Fruit fly (Drosophila melanogaster) whole organism, embryonic: ENCODE measurements around the gene CG12522.

Source experiments
- Antp ChIP-seq: fragments of 200-800 bp; sonication (Bioruptor generic); optimal IDR thresholded peaks from 3 replicates; lab custom pipeline; 2016; ENCODE audit warnings: missing biosample characterization, missing genetic modification characterization
- Bteb2 ChIP-seq: fragments of 200-800 bp; sonication (Bioruptor generic); optimal IDR thresholded peaks from 2 replicates; lab custom pipeline; 2016; ENCODE audit warnings: missing biosample characterization, missing genetic modification characterization
- CG10979 ChIP-seq: fragments of 200-800 bp; sonication (Bioruptor generic); optimal IDR thresholded peaks from 2 replicates; lab custom pipeline; 2018; ENCODE audit warnings: missing biosample characterization, mild to moderate bottlenecking, missing genetic modification characterization, moderate library complexity
- CG12219 ChIP-seq: fragments of 200-800 bp; sonication (Bioruptor generic); optimal IDR thresholded peaks from 3 replicates; lab custom pipeline; 2018; ENCODE audit warnings: missing biosample characterization, mild to moderate bottlenecking, missing genetic modification characterization
- CG14050 ChIP-seq: fragments of 200-800 bp; sonication (Bioruptor generic); IDR thresholded peaks from 3 replicates; pipeline ENCODE4 v1.3.6; 2022; ENCODE audit warnings: missing biosample characterization, missing genetic modification characterization
- CG15514 ChIP-seq: fragments of 200-800 bp; sonication (Bioruptor generic); optimal IDR thresholded peaks from 3 replicates; lab custom pipeline; 2017; ENCODE audit warnings: missing biosample characterization, missing genetic modification characterization, mild to moderate bottlenecking, moderate library complexity, missing genetic modification reagents
- CG1603 ChIP-seq: fragments of 200-800 bp; sonication (Bioruptor generic); optimal IDR thresholded peaks from 2 replicates; lab custom pipeline; 2019; ENCODE audit warnings: missing biosample characterization, mild to moderate bottlenecking, missing genetic modification characterization, moderate library complexity
- CG18262 ChIP-seq: fragments of 200-800 bp; optimal IDR thresholded peaks from 3 replicates; lab custom pipeline; 2019; ENCODE audit warnings: missing biosample characterization, mild to moderate bottlenecking, missing genetic modification characterization, moderate library complexity
- CG1832 ChIP-seq: fragments of 200-800 bp; sonication (Bioruptor generic); optimal IDR thresholded peaks from 2 replicates; lab custom pipeline; 2017; ENCODE audit warnings: missing biosample characterization, mild to moderate bottlenecking, missing genetic modification characterization, inconsistent platforms
- CG2678 ChIP-seq: fragments of 200-800 bp; sonication (Bioruptor generic); optimal IDR thresholded peaks from 3 replicates; lab custom pipeline; 2019; ENCODE audit warnings: missing biosample characterization, mild to moderate bottlenecking, missing genetic modification characterization, moderate library complexity
- CG30431 ChIP-seq: fragments of 200-800 bp; sonication (Bioruptor generic); optimal IDR thresholded peaks from 2 replicates; lab custom pipeline; 2017; ENCODE audit warnings: missing biosample characterization, missing genetic modification characterization
- CG3281 ChIP-seq: fragments of 200-800 bp; sonication (Bioruptor generic); optimal IDR thresholded peaks from 3 replicates; lab custom pipeline; 2017; ENCODE audit warnings: missing biosample characterization, mild to moderate bottlenecking, missing genetic modification characterization
- CG3838 ChIP-seq: fragments of 200-800 bp; sonication (Bioruptor generic); optimal IDR thresholded peaks from 3 replicates; lab custom pipeline; 2016; ENCODE audit warnings: missing biosample characterization, missing genetic modification characterization
- CG4328 ChIP-seq: fragments of 200-800 bp; sonication (Bioruptor generic); optimal IDR thresholded peaks from 3 replicates; lab custom pipeline; 2017; ENCODE audit warnings: missing biosample characterization, missing genetic modification reagents, missing genetic modification characterization
- CG4707 ChIP-seq: fragments of 200-800 bp; sonication (Bioruptor generic); optimal IDR thresholded peaks from 2 replicates; lab custom pipeline; 2018; ENCODE audit warnings: missing biosample characterization, mild to moderate bottlenecking, missing genetic modification characterization, moderate library complexity
- CG6683 ChIP-seq: fragments of 200-800 bp; sonication (Bioruptor generic); optimal IDR thresholded peaks from 2 replicates; lab custom pipeline; 2017; ENCODE audit warnings: missing biosample characterization, mild to moderate bottlenecking, missing genetic modification characterization, missing genetic modification reagents
- CG6765 ChIP-seq: fragments of 200-800 bp; sonication (Bioruptor generic); optimal IDR thresholded peaks from 3 replicates; lab custom pipeline; 2017; ENCODE audit warnings: missing biosample characterization, mild to moderate bottlenecking, missing genetic modification characterization
- CG7271 ChIP-seq: fragments of 200-800 bp; sonication (Bioruptor generic); optimal IDR thresholded peaks from 2 replicates; lab custom pipeline; 2018; ENCODE audit warnings: missing biosample characterization, mild to moderate bottlenecking, missing genetic modification characterization, moderate library complexity
- CG7963 ChIP-seq: fragments of 200-800 bp; sonication (Bioruptor generic); IDR thresholded peaks from 3 replicates; pipeline ENCODE4 v1.3.6; 2022; ENCODE audit warnings: missing biosample characterization, missing genetic modification characterization; ENCODE audit not compliant: partially characterized antibody
- CG9437 ChIP-seq: fragments of 200-800 bp; sonication (Bioruptor generic); optimal IDR thresholded peaks from 2 replicates; lab custom pipeline; 2018; ENCODE audit warnings: missing biosample characterization, mild to moderate bottlenecking, missing genetic modification characterization
- CrebB ChIP-seq: fragments of 200-800 bp; sonication (Bioruptor generic); optimal IDR thresholded peaks from 3 replicates; lab custom pipeline; 2018; ENCODE audit warnings: missing biosample characterization, mild to moderate bottlenecking, missing genetic modification characterization
- Dbx ChIP-seq: fragments of 200-800 bp; sonication (Bioruptor generic); IDR thresholded peaks from 3 replicates; pipeline ENCODE4 v1.3.6; 2022; ENCODE audit warnings: missing biosample characterization, missing genetic modification characterization
- Dip3 ChIP-seq: fragments of 200-800 bp; sonication (Bioruptor generic); optimal IDR thresholded peaks from 3 replicates; lab custom pipeline; 2016; ENCODE audit warnings: missing biosample characterization, missing genetic modification characterization
- Doc2 ChIP-seq: fragments of 200-800 bp; sonication (Bioruptor generic); IDR thresholded peaks from 2 replicates; pipeline ENCODE4 v1.3.6; 2022; ENCODE audit warnings: missing biosample characterization, missing genetic modification characterization
- Fer1 ChIP-seq: fragments of 200-800 bp; sonication (Bioruptor generic); optimal IDR thresholded peaks from 2 replicates; lab custom pipeline; 2017; ENCODE audit warnings: missing biosample characterization, mild to moderate bottlenecking, missing genetic modification characterization
- HLH54F ChIP-seq: fragments of 200-800 bp; sonication (Bioruptor generic); optimal IDR thresholded peaks from 3 replicates; lab custom pipeline; 2016; ENCODE audit warnings: missing biosample characterization, missing genetic modification characterization
- Hr3 ChIP-seq: fragments of 200-800 bp; sonication (Bioruptor generic); optimal IDR thresholded peaks from 3 replicates; lab custom pipeline; 2016; ENCODE audit warnings: missing biosample characterization, missing genetic modification characterization
- Hsf ChIP-seq: fragments of 200-800 bp; sonication (Bioruptor generic); optimal IDR thresholded peaks from 3 replicates; lab custom pipeline; 2016; ENCODE audit warnings: missing biosample characterization, missing genetic modification characterization
- Mes4 ChIP-seq: fragments of 200-800 bp; sonication (Bioruptor generic); optimal IDR thresholded peaks from 2 replicates; lab custom pipeline; 2016; ENCODE audit warnings: missing biosample characterization, missing genetic modification characterization
- Ptx1 ChIP-seq: fragments of 200-800 bp; sonication (Bioruptor generic); IDR thresholded peaks from 2 replicates; pipeline ENCODE4 v1.3.6; 2022; ENCODE audit warnings: missing biosample characterization, missing genetic modification characterization
- Scr ChIP-seq: fragments of 200-800 bp; sonication (Bioruptor generic); IDR thresholded peaks from 2 replicates; pipeline ENCODE4 v1.3.6; 2022; ENCODE audit warnings: missing biosample characterization, missing genetic modification characterization; ENCODE audit not compliant: partially characterized antibody
- Spps ChIP-seq: fragments of 200-800 bp; sonication (Bioruptor generic); optimal IDR thresholded peaks from 2 replicates; lab custom pipeline; 2018; ENCODE audit warnings: missing biosample characterization, mild to moderate bottlenecking, missing genetic modification characterization
- Sry-δ ChIP-seq: fragments of 200-800 bp; sonication (Bioruptor generic); optimal IDR thresholded peaks from 2 replicates; lab custom pipeline; 2016; ENCODE audit warnings: missing biosample characterization, missing genetic modification characterization
- YL-1 ChIP-seq: fragments of 200-800 bp; sonication (Bioruptor generic); optimal IDR thresholded peaks from 3 replicates; lab custom pipeline; 2017; ENCODE audit warnings: missing biosample characterization, mild to moderate bottlenecking, missing genetic modification characterization
- bcd ChIP-seq: fragments of 200-800 bp; sonication (Bioruptor generic); optimal IDR thresholded peaks from 2 replicates; lab custom pipeline; 2017; ENCODE audit warnings: missing biosample characterization, mild to moderate bottlenecking, missing genetic modification characterization
- cwo ChIP-seq: fragments of 200-800 bp; sonication (Bioruptor generic); optimal IDR thresholded peaks from 3 replicates; lab custom pipeline; 2017; ENCODE audit warnings: missing biosample characterization, missing genetic modification characterization, mild to moderate bottlenecking, moderate library complexity, missing genetic modification reagents
- hbn ChIP-seq: fragments of 200-800 bp; sonication (Bioruptor generic); IDR thresholded peaks from 2 replicates; pipeline ENCODE4 v1.3.6; 2022; ENCODE audit warnings: missing biosample characterization, missing genetic modification characterization; ENCODE audit not compliant: partially characterized antibody
- jing ChIP-seq: fragments of 200-800 bp; sonication (Bioruptor generic); optimal IDR thresholded peaks from 2 replicates; lab custom pipeline; 2018; ENCODE audit warnings: missing biosample characterization, mild to moderate bottlenecking, missing genetic modification characterization
- kah ChIP-seq: fragments of 200-800 bp; sonication (Bioruptor generic); optimal IDR thresholded peaks from 2 replicates; lab custom pipeline; 2018; ENCODE audit warnings: missing biosample characterization, mild to moderate bottlenecking, missing genetic modification characterization
- lola ChIP-seq, 3 experiments: fragments of >200 bp in 2 of 3; fragments of 200-800 bp in 1 of 3; sonication (Bioruptor generic) in 1 of 3; optimal IDR thresholded peaks; 2 replicates each; lab custom pipeline; 2017 to 2019; ENCODE audit warnings: missing biosample characterization in 3 of 3, missing genetic modification characterization in 3 of 3, mild to moderate bottlenecking in 1 of 3, moderate library complexity in 1 of 3
- maf-S ChIP-seq: fragments of 200-800 bp; sonication (Bioruptor generic); optimal IDR thresholded peaks from 2 replicates; lab custom pipeline; 2016; ENCODE audit warnings: missing biosample characterization, missing genetic modification characterization
- mld ChIP-seq: fragments of 200-800 bp; sonication (Bioruptor generic); IDR thresholded peaks from 3 replicates; pipeline ENCODE4 v1.3.6; 2022; ENCODE audit warnings: missing biosample characterization, missing genetic modification characterization; ENCODE audit not compliant: partially characterized antibody
- odd ChIP-seq: fragments of 200-800 bp; sonication (Bioruptor generic); optimal IDR thresholded peaks from 2 replicates; lab custom pipeline; 2017; ENCODE audit warnings: missing biosample characterization, mild to moderate bottlenecking, missing genetic modification characterization
- sna ChIP-seq: fragments of 200-800 bp; sonication (Bioruptor generic); IDR thresholded peaks from 2 replicates; pipeline ENCODE4 v1.3.6; 2022; ENCODE audit warnings: missing biosample characterization, missing genetic modification characterization; ENCODE audit not compliant: partially characterized antibody
- so ChIP-seq: fragments of 200-800 bp; sonication (Bioruptor generic); IDR thresholded peaks from 3 replicates; pipeline ENCODE4 v1.3.6; 2022; ENCODE audit warnings: missing biosample characterization, missing genetic modification characterization
- tna ChIP-seq: fragments of 200-800 bp; sonication (Bioruptor generic); IDR thresholded peaks from 2 replicates; pipeline ENCODE4 v1.3.6; 2022; ENCODE audit warnings: missing biosample characterization, missing genetic modification characterization; ENCODE audit not compliant: partially characterized antibody
- unc-4 ChIP-seq: fragments of 200-800 bp; sonication (Bioruptor generic); IDR thresholded peaks from 2 replicates; pipeline ENCODE4 v1.3.6; 2022; ENCODE audit warnings: missing biosample characterization, missing genetic modification characterization; ENCODE audit not compliant: partially characterized antibody

CG12522 gene

DNA sequence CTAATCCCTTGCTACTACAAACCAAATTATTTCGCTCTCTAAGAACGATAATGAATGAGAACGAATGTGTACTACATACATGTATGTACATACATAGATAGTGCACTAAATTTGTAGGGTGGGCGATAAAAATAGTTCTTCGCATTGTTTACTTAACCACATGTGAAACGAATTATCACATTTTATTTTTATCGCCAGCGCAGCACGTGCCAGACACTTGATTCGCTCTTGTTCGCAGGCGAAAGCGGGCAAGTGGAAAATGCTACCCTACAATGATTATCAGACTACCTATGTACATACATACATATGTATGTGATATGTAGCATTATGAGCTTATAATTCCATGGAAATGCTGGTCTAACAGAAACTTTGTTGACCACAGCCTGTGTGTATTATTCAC is 22.2 kb upstream of the CG12522 start (continued):
- TF ChIP-seq CG3838 (GFP tag; lab: Kevin White, UChicago) (no peak), CG9437 (GFP tag; lab: Kevin White, UChicago) (no peak), Dip3 (GFP tag; lab: Kevin White, UChicago) (no peak), CG1603 (peak; percentile 10), CG15514 (GFP tag; lab: Kevin White, UChicago) (peak; percentile 27), kah (GFP tag; lab: Kevin White, UChicago) (peak; percentile 84), cwo (GFP tag; lab: Kevin White, UChicago) (peak; percentile 98), Fer1 (GFP tag; lab: Kevin White, UChicago) (peak; percentile 43), Scr (no peak), CG6765 (no peak), Dbx (no peak), Spps (no peak), so (GFP tag; lab: Robert Waterston, UW) (0 out of 3 replicates have a peak, but pooled peaks have one; percentile 31), CG7963 (no peak), CrebB (tag; lab: Kevin White, UChicago) (no peak)

DNA sequence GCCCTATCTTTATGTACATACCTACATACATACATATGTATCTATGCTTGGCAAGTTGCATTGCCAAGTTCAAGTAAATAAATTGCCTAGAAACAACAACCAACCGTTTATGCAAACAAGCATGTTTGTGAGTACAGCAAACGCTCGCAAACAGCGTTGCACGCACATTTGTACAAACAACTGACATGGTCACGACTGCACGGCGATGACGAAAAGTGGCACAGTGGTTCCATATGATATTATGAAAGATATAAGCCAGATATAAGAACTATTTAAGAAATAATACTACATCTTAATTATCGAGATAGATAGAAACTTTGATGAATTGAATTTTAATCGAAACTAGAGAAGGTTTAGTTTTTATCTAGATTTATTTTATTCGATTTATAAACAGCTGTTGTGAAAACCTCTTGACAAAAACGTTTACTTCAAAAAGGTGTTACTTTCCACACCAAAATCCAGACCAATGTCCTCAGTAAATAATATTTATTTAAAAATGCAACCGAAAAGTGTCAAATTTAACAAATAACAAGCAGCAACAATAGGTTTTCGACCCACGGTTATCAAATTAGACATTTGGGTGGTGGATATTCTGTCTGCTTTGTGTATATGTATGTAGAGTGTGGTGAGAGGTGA is 18.1 kb upstream of the CG12522 start:
- TF ChIP-seq Sry-δ (peak; percentile 35), CG7271 (tag; lab: Kevin White, UChicago) (peak; percentile 67), Hsf (GFP tag; lab: Kevin White, UChicago) (peak; percentile 93), CG6683 (GFP tag; lab: Kevin White, UChicago) (peak; percentile 82), unc-4 (GFP tag; lab: Robert Waterston, UW) (no peak), Doc2 (GFP tag; lab: Robert Waterston, UW) (peak; percentile 49; the same call in 1 of the 2 replicates), CG30431 (GFP tag; lab: Kevin White, UChicago) (peak; percentile 87), CG4707 (peak; percentile 57), Mes4 (GFP tag; lab: Kevin White, UChicago) (peak; percentile 85), CG18262 (tag; lab: Kevin White, UChicago) (peak; percentile 98), mld (GFP tag; lab: Robert Waterston, UW) (no peak), YL-1 (GFP tag; lab: Kevin White, UChicago) (peak; percentile 81), jing (GFP tag; lab: Kevin White, UChicago) (peak; percentile 79), CG3281 (peak; percentile 79), CG9437 (GFP tag; lab: Kevin White, UChicago) (peak; percentile 96), Bteb2 (GFP tag; lab: Kevin White, UChicago) (peak; percentile 82), tna (no peak), Antp (GFP tag; lab: Kevin White, UChicago) (peak; percentile 58), bcd (GFP tag; lab: Kevin White, UChicago) (peak; percentile 88), CG2678 (tag; lab: Kevin White, UChicago) (peak; percentile 95), Fer1 (GFP tag; lab: Kevin White, UChicago) (peak; percentile 91), lola (GFP tag; optimal IDR thresholded peaks at IDR 0.05; lab: Kevin White, UChicago) (peak in 1 of 3 experiments; percentile 96), CG10979 (tag; lab: Kevin White, UChicago) (peak; percentile 95), CG14050 (GFP tag; lab: Robert Waterston, UW) (peak; percentile 35; the same call in 2 of the 3 replicates), CG1832 (GFP tag; lab: Kevin White, UChicago) (no peak), odd (peak; percentile 96), CG12219 (GFP tag; lab: Kevin White, UChicago) (peak; percentile 85), HLH54F (GFP tag; lab: Kevin White, UChicago) (peak; percentile 57), Hr3 (GFP tag; lab: Kevin White, UChicago) (peak; percentile 91), maf-S (GFP tag; lab: Kevin White, UChicago) (peak; percentile 41), Ptx1 (GFP tag; lab: Robert Waterston, UW) (peak; percentile 84), cwo (GFP tag; lab: Kevin White, UChicago) (peak; percentile 87), hbn (no peak), CG4328 (GFP tag; lab: Kevin White, UChicago) (peak; percentile 44), sna (GFP tag; lab: Robert Waterston, UW) (no peak)
